Fruit fly (Drosophila melanogaster): ENCODE measurements around the gene CG31089.

dm6 chr3R:25870389-25870788 lies 32.1 kb upstream of the CG31089 start:
- TF ChIP-seq EcR (GFP tag; optimal IDR thresholded peaks at IDR 0.05) (no peak), Pif1A (GFP tag; optimal IDR thresholded peaks at IDR 0.05) (no peak), CG15710 (tag; optimal IDR thresholded peaks at IDR 0.05) (no peak), D1 (tag; optimal IDR thresholded peaks at IDR 0.05) (no peak), CG4496 (GFP tag; IDR thresholded peaks at IDR 0.05) (no peak), CG10348 (GFP tag; IDR thresholded peaks at IDR 0.05) (no peak)

Data from whole organism, pupa.